Fruit fly (Drosophila melanogaster) Kc167 (cell line): ENCODE data around the gene ebi.

Experiments
- Sin3A ChIP-seq: fragments of >200 bp; optimal IDR thresholded peaks from 2 replicates; lab custom pipeline; 2018; ENCODE audit warnings: missing external identifiers
- insv ChIP-seq: fragments of >200 bp; optimal IDR thresholded peaks from 3 replicates; lab custom pipeline; 2018; ENCODE audit warnings: missing external identifiers
- psq ChIP-seq: fragments of >200 bp; optimal IDR thresholded peaks from 2 replicates; lab custom pipeline; 2017; ENCODE audit warnings: missing external identifiers
- ttk ChIP-seq: sonication (Bioruptor generic); optimal IDR thresholded peaks from 2 replicates; lab custom pipeline; 2017; ENCODE audit warnings: missing external identifiers

DNA sequence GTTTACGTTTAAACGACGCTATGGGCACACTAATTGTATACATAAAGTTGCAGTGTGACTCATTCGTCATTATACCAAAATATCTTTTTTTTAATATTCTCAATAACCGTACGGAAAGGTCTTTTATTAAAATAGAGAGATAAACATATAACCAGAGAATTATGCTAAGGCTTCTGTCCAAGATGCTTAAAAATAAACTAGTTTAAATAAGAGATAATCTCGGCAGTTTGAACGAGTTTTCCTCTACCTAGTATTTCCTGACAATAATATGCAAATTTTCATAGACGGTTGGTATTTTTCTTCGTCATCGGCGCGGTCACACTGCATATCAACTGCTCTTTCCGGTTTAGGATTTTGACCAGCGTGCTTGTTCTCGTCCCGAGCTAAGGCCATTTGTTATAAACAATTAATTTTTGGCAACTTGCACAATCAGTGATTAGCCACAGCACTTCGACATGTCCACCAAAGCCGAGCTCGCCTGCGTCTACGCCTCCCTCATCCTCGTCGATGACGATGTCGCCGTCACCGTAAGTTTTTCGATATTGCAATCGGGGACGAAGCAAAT is 4.8 kb downstream of the ebi start, which contains the start of the genes CG13690 and RpLP1:
- TF ChIP-seq psq (lab: Kevin White, UChicago) (no peak), Sin3A (lab: Kevin White, UChicago) (no peak), insv (lab: Kevin White, UChicago) (no peak), ttk (lab: Kevin White, UChicago) (no peak)
